Fruit fly (Drosophila melanogaster) whole organism, embryonic: ENCODE data around the gene Paics.

Source experiments
- Abd-B ChIP-seq: fragments of 200-800 bp; sonication (Bioruptor generic); optimal IDR thresholded peaks from 2 replicates; lab custom pipeline; 2018; ENCODE audit warnings: missing biosample characterization, mild to moderate bottlenecking, missing genetic modification characterization, moderate library complexity
- Bdp1 ChIP-seq: fragments of 200-800 bp; sonication (Bioruptor generic); optimal IDR thresholded peaks from 3 replicates; lab custom pipeline; 2016; ENCODE audit warnings: missing biosample characterization, missing genetic modification characterization
- Bteb2 ChIP-seq: fragments of 200-800 bp; sonication (Bioruptor generic); optimal IDR thresholded peaks from 2 replicates; lab custom pipeline; 2016; ENCODE audit warnings: missing biosample characterization, missing genetic modification characterization
- CG10321 ChIP-seq: fragments of 200-800 bp; sonication (Bioruptor generic); IDR thresholded peaks from 2 replicates; pipeline ENCODE4 v1.3.6; 2022; ENCODE audit warnings: missing biosample characterization, missing genetic modification characterization
- CG10366 ChIP-seq: fragments of 200-800 bp; sonication (Bioruptor generic); IDR thresholded peaks from 2 replicates; pipeline ENCODE4 v1.3.6; 2022; ENCODE audit warnings: missing biosample characterization, missing genetic modification characterization
- CG12236 ChIP-seq: fragments of 200-800 bp; sonication (Bioruptor generic); optimal IDR thresholded peaks from 2 replicates; lab custom pipeline; 2016; ENCODE audit warnings: missing biosample characterization, missing genetic modification characterization
- CG12299 ChIP-seq: fragments of 200-800 bp; sonication (Bioruptor generic); optimal IDR thresholded peaks from 2 replicates; lab custom pipeline; 2018; ENCODE audit warnings: missing biosample characterization, mild to moderate bottlenecking, missing genetic modification characterization
- CG12659 ChIP-seq: fragments of 200-800 bp; sonication (Bioruptor generic); optimal IDR thresholded peaks from 3 replicates; lab custom pipeline; 2017; ENCODE audit warnings: mild to moderate bottlenecking, missing biosample characterization, missing genetic modification reagents, missing genetic modification characterization
- CG16815 ChIP-seq: fragments of 200-800 bp; sonication (Bioruptor generic); optimal IDR thresholded peaks from 3 replicates; lab custom pipeline; 2017; ENCODE audit warnings: missing biosample characterization, mild to moderate bottlenecking, missing genetic modification characterization
- CG17912 ChIP-seq: fragments of 200-800 bp; sonication (Bioruptor generic); optimal IDR thresholded peaks from 2 replicates; lab custom pipeline; 2018; ENCODE audit warnings: missing biosample characterization, mild to moderate bottlenecking, missing genetic modification characterization
- CG2120 ChIP-seq: fragments of 200-800 bp; sonication (Bioruptor generic); optimal IDR thresholded peaks from 3 replicates; lab custom pipeline; 2016; ENCODE audit warnings: missing biosample characterization, missing genetic modification characterization
- CG2678 ChIP-seq: fragments of 200-800 bp; sonication (Bioruptor generic); optimal IDR thresholded peaks from 3 replicates; lab custom pipeline; 2019; ENCODE audit warnings: missing biosample characterization, mild to moderate bottlenecking, missing genetic modification characterization, moderate library complexity
- CG4707 ChIP-seq: fragments of 200-800 bp; sonication (Bioruptor generic); optimal IDR thresholded peaks from 2 replicates; lab custom pipeline; 2018; ENCODE audit warnings: missing biosample characterization, mild to moderate bottlenecking, missing genetic modification characterization, moderate library complexity
- CG4854 ChIP-seq: fragments of 200-800 bp; sonication (Bioruptor generic); optimal IDR thresholded peaks from 2 replicates; lab custom pipeline; 2016; ENCODE audit warnings: missing biosample characterization, missing genetic modification characterization, inconsistent platforms
- CG8359 ChIP-seq: fragments of 200-800 bp; sonication (Bioruptor generic); optimal IDR thresholded peaks from 2 replicates; lab custom pipeline; 2017; ENCODE audit warnings: missing biosample characterization, mild to moderate bottlenecking, missing genetic modification characterization, borderline replicate concordance
- CG8478 ChIP-seq: fragments of >200 bp; optimal IDR thresholded peaks from 2 replicates; lab custom pipeline; 2018
- CG8924 ChIP-seq: fragments of 200-800 bp; optimal IDR thresholded peaks from 3 replicates; lab custom pipeline; 2019; ENCODE audit warnings: missing biosample characterization, mild to moderate bottlenecking, missing genetic modification characterization, moderate library complexity
- Dbx ChIP-seq: fragments of 200-800 bp; sonication (Bioruptor generic); IDR thresholded peaks from 3 replicates; pipeline ENCODE4 v1.3.6; 2022; ENCODE audit warnings: missing biosample characterization, missing genetic modification characterization
- Elba2 ChIP-seq: fragments of 200-800 bp; sonication (Bioruptor generic); optimal IDR thresholded peaks from 3 replicates; lab custom pipeline; 2016; ENCODE audit warnings: missing biosample characterization, missing genetic modification characterization
- GATAe ChIP-seq: fragments of 200-800 bp; sonication (Bioruptor generic); conservative IDR thresholded peaks from 2 replicates; pipeline ENCODE4 v1.3.6; 2022; ENCODE audit warnings: missing biosample characterization, missing genetic modification characterization
- H2.0 ChIP-seq: fragments of 200-800 bp; sonication (Bioruptor generic); IDR thresholded peaks from 2 replicates; pipeline ENCODE4 v1.3.6; 2022; ENCODE audit warnings: missing biosample characterization, missing genetic modification characterization
- HLHmδ ChIP-seq: fragments of 200-800 bp; sonication (Bioruptor generic); optimal IDR thresholded peaks from 2 replicates; lab custom pipeline; 2018; ENCODE audit warnings: missing biosample characterization, mild to moderate bottlenecking, missing genetic modification characterization, moderate library complexity
- Hr39 ChIP-seq: fragments of >200 bp; optimal IDR thresholded peaks from 2 replicates; lab custom pipeline; 2017
- MESR4 ChIP-seq: fragments of 200-800 bp; sonication (Bioruptor generic); optimal IDR thresholded peaks from 2 replicates; lab custom pipeline; 2018; ENCODE audit warnings: missing biosample characterization, mild to moderate bottlenecking, missing genetic modification characterization, moderate library complexity
- Mrtf ChIP-seq: fragments of 200-800 bp; sonication (Bioruptor generic); IDR thresholded peaks from 3 replicates; pipeline ENCODE4 v1.3.6; 2022; ENCODE audit warnings: missing biosample characterization, missing genetic modification characterization
- NC2β ChIP-seq: fragments of 200-800 bp; sonication (Bioruptor generic); optimal IDR thresholded peaks from 2 replicates; lab custom pipeline; 2016; ENCODE audit warnings: missing biosample characterization, missing genetic modification characterization
- Pdp1 ChIP-seq, 2 experiments: fragments of 200-800 bp; sonication (Bioruptor generic); optimal IDR thresholded peaks; 3 replicates each; lab custom pipeline; 2016; ENCODE audit warnings: missing biosample characterization in 2 of 2, missing genetic modification characterization in 2 of 2, mild to moderate bottlenecking in 1 of 2, moderate library complexity in 1 of 2
- Poxn ChIP-seq: fragments of 200-800 bp; sonication (Bioruptor generic); IDR thresholded peaks from 2 replicates; pipeline ENCODE4 v1.3.6; 2022; ENCODE audit warnings: missing biosample characterization, missing genetic modification characterization
- Sry-δ ChIP-seq: fragments of 200-800 bp; sonication (Bioruptor generic); optimal IDR thresholded peaks from 2 replicates; lab custom pipeline; 2016; ENCODE audit warnings: missing biosample characterization, missing genetic modification characterization
- Xrp1 ChIP-seq: fragments of 200-800 bp; sonication (Bioruptor generic); IDR thresholded peaks from 2 replicates; pipeline ENCODE4 v1.3.6; 2022; ENCODE audit warnings: missing biosample characterization, missing genetic modification characterization
- btn ChIP-seq: fragments of 200-800 bp; sonication (Bioruptor generic); optimal IDR thresholded peaks from 2 replicates; lab custom pipeline; 2016; ENCODE audit warnings: missing biosample characterization, missing genetic modification characterization
- cg ChIP-seq: fragments of 200-800 bp; sonication (Bioruptor generic); optimal IDR thresholded peaks from 3 replicates; lab custom pipeline; 2019; ENCODE audit warnings: missing biosample characterization, mild to moderate bottlenecking, missing genetic modification characterization, moderate library complexity
- chif ChIP-seq, 2 experiments: fragments of 200-800 bp; sonication (Bioruptor generic); optimal IDR thresholded peaks; 3 replicates each; lab custom pipeline; 2016; ENCODE audit warnings: missing biosample characterization in 2 of 2, missing genetic modification characterization in 2 of 2
- dysf ChIP-seq: fragments of 200-800 bp; sonication (Bioruptor generic); IDR thresholded peaks from 3 replicates; pipeline ENCODE4 v1.3.6; 2022; ENCODE audit warnings: missing biosample characterization, missing genetic modification characterization
- eve ChIP-seq, 2 experiments: fragments of >200 bp; optimal IDR thresholded peaks; 2 replicates each; lab custom pipeline; 2017; ENCODE audit warnings: missing biosample characterization in 2 of 2, missing genetic modification characterization in 2 of 2
- fd64A ChIP-seq: fragments of 200-800 bp; sonication (Bioruptor generic); optimal IDR thresholded peaks from 3 replicates; lab custom pipeline; 2018; ENCODE audit warnings: missing biosample characterization, mild to moderate bottlenecking, missing genetic modification characterization
- gem ChIP-seq: fragments of 200-800 bp; sonication (Bioruptor generic); optimal IDR thresholded peaks from 2 replicates; lab custom pipeline; 2019; ENCODE audit warnings: missing biosample characterization, mild to moderate bottlenecking, missing genetic modification characterization, moderate library complexity
- hb ChIP-seq: fragments of 200-800 bp; sonication (Bioruptor generic); IDR thresholded peaks from 3 replicates; pipeline ENCODE4 v1.3.6; 2022; ENCODE audit warnings: missing biosample characterization, missing genetic modification characterization; ENCODE audit not compliant: partially characterized antibody
- knrl ChIP-seq: fragments of 200-800 bp; sonication (Bioruptor generic); IDR thresholded peaks from 3 replicates; pipeline ENCODE4 v1.3.6; 2022; ENCODE audit warnings: missing biosample characterization, missing genetic modification characterization; ENCODE audit not compliant: partially characterized antibody
- lov ChIP-seq, 2 experiments: fragments of 200-800 bp in 1 of 2; fragments of >200 bp in 1 of 2; sonication (Bioruptor generic) in 1 of 2; IDR thresholded peaks in 1 of 2; optimal IDR thresholded peaks in 1 of 2; 2 replicates in 1 of 2; 3 replicates in 1 of 2; pipeline versions ENCODE4 v1.3.6 to Lab custom; 2017 to 2022; ENCODE audit warnings: missing biosample characterization in 1 of 2, missing genetic modification characterization in 1 of 2
- nom ChIP-seq: fragments of 200-800 bp; sonication (Bioruptor generic); optimal IDR thresholded peaks from 2 replicates; lab custom pipeline; 2017; ENCODE audit warnings: missing biosample characterization, missing genetic modification characterization, mild to moderate bottlenecking, moderate library complexity, missing genetic modification reagents
- onecut ChIP-seq: fragments of 200-800 bp; sonication (Bioruptor generic); IDR thresholded peaks from 2 replicates; pipeline ENCODE4 v1.3.6; 2022; ENCODE audit warnings: missing biosample characterization, missing genetic modification characterization
- prd ChIP-seq, 3 experiments: fragments of >200 bp in 2 of 3; fragments of 200-800 bp in 1 of 3; sonication (Bioruptor generic) in 1 of 3; optimal IDR thresholded peaks in 2 of 3; IDR thresholded peaks in 1 of 3; 2 replicates in 2 of 3; 3 replicates in 1 of 3; pipeline versions ENCODE4 v1.3.6 to Lab custom; 2017 to 2022; ENCODE audit warnings: missing biosample characterization in 1 of 3, missing genetic modification characterization in 1 of 3
- sim ChIP-seq: fragments of 200-800 bp; sonication (Bioruptor generic); IDR thresholded peaks from 2 replicates; pipeline ENCODE4 v1.3.6; 2022; ENCODE audit warnings: missing biosample characterization, missing genetic modification characterization
- so ChIP-seq: fragments of 200-800 bp; sonication (Bioruptor generic); IDR thresholded peaks from 3 replicates; pipeline ENCODE4 v1.3.6; 2022; ENCODE audit warnings: missing biosample characterization, missing genetic modification characterization
- tna ChIP-seq: fragments of 200-800 bp; sonication (Bioruptor generic); IDR thresholded peaks from 2 replicates; pipeline ENCODE4 v1.3.6; 2022; ENCODE audit warnings: missing biosample characterization, missing genetic modification characterization; ENCODE audit not compliant: partially characterized antibody
- unpg ChIP-seq: fragments of 200-800 bp; sonication (Bioruptor generic); optimal IDR thresholded peaks from 3 replicates; lab custom pipeline; 2018; ENCODE audit warnings: missing biosample characterization, mild to moderate bottlenecking, missing genetic modification characterization, moderate library complexity
- wek ChIP-seq: fragments of 200-800 bp; sonication (Bioruptor generic); optimal IDR thresholded peaks from 3 replicates; lab custom pipeline; 2018; ENCODE audit warnings: missing biosample characterization, mild to moderate bottlenecking, missing genetic modification characterization, moderate library complexity
- z ChIP-seq: fragments of 200-800 bp; sonication (Bioruptor generic); IDR thresholded peaks from 3 replicates; pipeline ENCODE4 v1.3.6; 2022; ENCODE audit warnings: missing biosample characterization, missing genetic modification characterization

Paics gene

dm6 chrX:12755017-12755563 lies 5.3 kb downstream of the Paics start (continued):
- TF ChIP-seq onecut (GFP tag; lab: Robert Waterston, UW) (peak; percentile 38), dysf (GFP tag; lab: Robert Waterston, UW) (peak; percentile 89), cg (GFP tag; lab: Kevin White, UChicago) (peak; percentile 80), CG8359 (no peak), chif (GFP tag; optimal IDR thresholded peaks at IDR 0.05; lab: Kevin White, UChicago) (peak; percentile 32 to 39), Dbx (GFP tag; lab: Robert Waterston, UW) (peak; percentile 82), NC2β (GFP tag; lab: Kevin White, UChicago) (no peak), hb (GFP tag; lab: Robert Waterston, UW) (no peak), sim (GFP tag; lab: Robert Waterston, UW) (0 out of 2 replicates have a peak, but pooled peaks have one; percentile 34), Bteb2 (peak; percentile 59), lov (optimal IDR thresholded peaks at IDR 0.05; lab: Kevin White, UChicago) (no peak), lov (GFP tag; IDR thresholded peaks at IDR 0.05; lab: Robert Waterston, UW) (no peak), Poxn (GFP tag; lab: Robert Waterston, UW) (peak; percentile 71), H2.0 (GFP tag; lab: Robert Waterston, UW) (peak; percentile 64), unpg (GFP tag; lab: Kevin White, UChicago) (peak; percentile 69), CG17912 (GFP tag; lab: Kevin White, UChicago) (no peak), CG16815 (GFP tag; lab: Kevin White, UChicago) (peak; percentile 52), prd (optimal IDR thresholded peaks at IDR 0.05; lab: Kevin White, UChicago) (no peak), prd (GFP tag; IDR thresholded peaks at IDR 0.05; lab: Robert Waterston, UW) (peak; percentile 81; the same call in 2 of the 3 replicates), MESR4 (no peak), btn (GFP tag; lab: Kevin White, UChicago) (no peak), CG10366 (GFP tag; lab: Robert Waterston, UW) (peak; percentile 71), wek (GFP tag; lab: Kevin White, UChicago) (no peak), Hr39 (lab: Kevin White, UChicago) (no peak), fd64A (no peak), eve (GFP tag; optimal IDR thresholded peaks at IDR 0.05; lab: Kevin White, UChicago) (peak in 1 of 2 experiments; percentile 79), CG8478 (lab: Kevin White, UChicago) (no peak), CG12299 (tag; lab: Kevin White, UChicago) (peak; percentile 57), CG4707 (peak; percentile 11), knrl (GFP tag; lab: Robert Waterston, UW) (no peak), CG8924 (tag; lab: Kevin White, UChicago) (peak; percentile 70), CG2678 (tag; lab: Kevin White, UChicago) (peak; percentile 87), Mrtf (GFP tag; lab: Robert Waterston, UW) (peak; percentile 81), gem (peak; percentile 80), so (GFP tag; lab: Robert Waterston, UW) (no peak), CG12236 (GFP tag; lab: Kevin White, UChicago) (no peak), tna (GFP tag; lab: Robert Waterston, UW) (no peak), Sry-δ (GFP tag; lab: Kevin White, UChicago) (no peak), CG2120 (GFP tag; lab: Kevin White, UChicago) (peak; percentile 91), Xrp1 (peak; percentile 80), HLHmδ (GFP tag; lab: Kevin White, UChicago) (no peak), CG4854 (GFP tag; lab: Kevin White, UChicago) (peak; percentile 32), CG12659 (GFP tag; lab: Kevin White, UChicago) (peak; percentile 77), Elba2 (GFP tag; lab: Kevin White, UChicago) (no peak), Abd-B (GFP tag; lab: Kevin White, UChicago) (peak; percentile 61), GATAe (GFP tag; lab: Robert Waterston, UW) (peak; percentile 63; the same call in 1 of the 2 replicates), Bdp1 (GFP tag; lab: Kevin White, UChicago) (peak; percentile 11), z (0 out of 3 replicates have a peak, but pooled peaks have one; percentile 9), nom (peak; percentile 78), CG10321 (GFP tag; lab: Robert Waterston, UW) (peak; percentile 47; the same call in 1 of the 2 replicates), Pdp1 (GFP tag; optimal IDR thresholded peaks at IDR 0.05; lab: Kevin White, UChicago) (peak; percentile 13 to 64)
